Fruit fly (Drosophila melanogaster) whole organism, embryonic: ENCODE data around the gene RpL13.

ENCODE experiments used
- Asciz ChIP-seq: fragments of 200-800 bp; sonication (Bioruptor generic); optimal IDR thresholded peaks from 2 replicates; lab custom pipeline; 2017; ENCODE audit warnings: missing biosample characterization, mild to moderate bottlenecking, missing genetic modification characterization, missing genetic modification reagents
- Atf6 ChIP-seq: fragments of 200-800 bp; sonication (Bioruptor generic); IDR thresholded peaks from 2 replicates; pipeline ENCODE4 v1.3.6; 2022; ENCODE audit warnings: missing biosample characterization, missing genetic modification characterization
- Blimp-1 ChIP-seq: fragments of 200-800 bp; sonication (Bioruptor generic); optimal IDR thresholded peaks from 3 replicates; lab custom pipeline; 2018; ENCODE audit warnings: missing biosample characterization, missing genetic modification characterization, mild to moderate bottlenecking, moderate library complexity, missing genetic modification reagents
- CG10321 ChIP-seq: fragments of 200-800 bp; sonication (Bioruptor generic); IDR thresholded peaks from 2 replicates; pipeline ENCODE4 v1.3.6; 2022; ENCODE audit warnings: missing biosample characterization, missing genetic modification characterization
- CG10366 ChIP-seq: fragments of 200-800 bp; sonication (Bioruptor generic); IDR thresholded peaks from 2 replicates; pipeline ENCODE4 v1.3.6; 2022; ENCODE audit warnings: missing biosample characterization, missing genetic modification characterization
- CG10543 ChIP-seq: fragments of 200-800 bp; sonication (Bioruptor generic); optimal IDR thresholded peaks from 3 replicates; lab custom pipeline; 2017; ENCODE audit warnings: missing biosample characterization, mild to moderate bottlenecking, missing genetic modification characterization, moderate library complexity
- CG11085 ChIP-seq: fragments of 200-800 bp; sonication (Bioruptor generic); IDR thresholded peaks from 2 replicates; pipeline ENCODE4 v1.3.6; 2022; ENCODE audit warnings: missing biosample characterization, missing genetic modification characterization
- CG14667 ChIP-seq: fragments of 200-800 bp; sonication (Bioruptor generic); IDR thresholded peaks from 2 replicates; pipeline ENCODE4 v1.3.6; 2022; ENCODE audit warnings: missing biosample characterization, missing genetic modification characterization
- CG14965 ChIP-seq: fragments of 200-800 bp; sonication (Bioruptor generic); optimal IDR thresholded peaks from 2 replicates; lab custom pipeline; 2016; ENCODE audit warnings: missing biosample characterization, missing genetic modification characterization, borderline replicate concordance
- CG1602 ChIP-seq: fragments of 200-800 bp; sonication (Bioruptor generic); optimal IDR thresholded peaks from 3 replicates; lab custom pipeline; 2016; ENCODE audit warnings: missing biosample characterization, missing genetic modification characterization
- CG16813 ChIP-seq: fragments of 200-800 bp; sonication (Bioruptor generic); IDR thresholded peaks from 3 replicates; pipeline ENCODE4 v1.3.6; 2022; ENCODE audit warnings: missing biosample characterization, missing genetic modification characterization; ENCODE audit not compliant: partially characterized antibody
- CG17568 ChIP-seq: fragments of 200-800 bp; sonication (Bioruptor generic); optimal IDR thresholded peaks from 2 replicates; lab custom pipeline; 2018; ENCODE audit warnings: missing biosample characterization, mild to moderate bottlenecking, missing genetic modification characterization, moderate library complexity
- CG2889 ChIP-seq: fragments of 200-800 bp; sonication (Bioruptor generic); IDR thresholded peaks from 3 replicates; pipeline ENCODE4 v1.3.6; 2022; ENCODE audit warnings: missing biosample characterization, missing genetic modification characterization
- CG4360 ChIP-seq: fragments of 200-800 bp; sonication (Bioruptor generic); IDR thresholded peaks from 2 replicates; pipeline ENCODE4 v1.3.6; 2022; ENCODE audit warnings: missing biosample characterization, missing genetic modification characterization
- CG4707 ChIP-seq: fragments of 200-800 bp; sonication (Bioruptor generic); optimal IDR thresholded peaks from 2 replicates; lab custom pipeline; 2018; ENCODE audit warnings: missing biosample characterization, mild to moderate bottlenecking, missing genetic modification characterization, moderate library complexity
- CG6654 ChIP-seq: fragments of 200-800 bp; sonication (Bioruptor generic); optimal IDR thresholded peaks from 2 replicates; lab custom pipeline; 2017; ENCODE audit warnings: missing biosample characterization, mild to moderate bottlenecking, missing genetic modification characterization
- CG7963 ChIP-seq: fragments of 200-800 bp; sonication (Bioruptor generic); IDR thresholded peaks from 3 replicates; pipeline ENCODE4 v1.3.6; 2022; ENCODE audit warnings: missing biosample characterization, missing genetic modification characterization; ENCODE audit not compliant: partially characterized antibody
- Dip3 ChIP-seq: fragments of 200-800 bp; sonication (Bioruptor generic); optimal IDR thresholded peaks from 3 replicates; lab custom pipeline; 2016; ENCODE audit warnings: missing biosample characterization, missing genetic modification characterization
- Dll ChIP-seq: fragments of 200-800 bp; sonication (Bioruptor generic); IDR thresholded peaks from 4 replicates; pipeline ENCODE4 v1.3.6; 2022; ENCODE audit warnings: missing biosample characterization, missing genetic modification characterization; ENCODE audit not compliant: partially characterized antibody
- Gsc ChIP-seq: fragments of 200-800 bp; sonication (Bioruptor generic); IDR thresholded peaks from 2 replicates; pipeline ENCODE4 v1.3.6; 2022; ENCODE audit warnings: missing biosample characterization, missing genetic modification characterization
- Gug ChIP-seq: fragments of 200-800 bp; sonication (Bioruptor generic); IDR thresholded peaks from 4 replicates; pipeline ENCODE4 v1.3.6; 2022; ENCODE audit warnings: missing biosample characterization, missing genetic modification characterization
- H15 ChIP-seq: fragments of 200-800 bp; sonication (Bioruptor generic); IDR thresholded peaks from 3 replicates; pipeline ENCODE4 v1.3.6; 2022; ENCODE audit warnings: missing biosample characterization, missing genetic modification characterization
- HmgZ ChIP-seq: fragments of 200-800 bp; sonication (Bioruptor generic); optimal IDR thresholded peaks from 2 replicates; lab custom pipeline; 2018; ENCODE audit warnings: missing biosample characterization, mild to moderate bottlenecking, missing genetic modification characterization
- Lim3 ChIP-seq: fragments of 200-800 bp; sonication (Bioruptor generic); IDR thresholded peaks from 2 replicates; pipeline ENCODE4 v1.3.6; 2022; ENCODE audit warnings: missing biosample characterization, missing genetic modification characterization
- MBD-R2 ChIP-seq: fragments of 200-800 bp; sonication (Bioruptor generic); IDR thresholded peaks from 2 replicates; pipeline ENCODE4 v1.3.6; 2022; ENCODE audit warnings: missing biosample characterization, missing genetic modification characterization
- Mrtf ChIP-seq: fragments of 200-800 bp; sonication (Bioruptor generic); IDR thresholded peaks from 3 replicates; pipeline ENCODE4 v1.3.6; 2022; ENCODE audit warnings: missing biosample characterization, missing genetic modification characterization
- Myb ChIP-seq: fragments of 200-800 bp; sonication (Bioruptor generic); optimal IDR thresholded peaks from 2 replicates; lab custom pipeline; 2016; ENCODE audit warnings: missing biosample characterization, missing genetic modification characterization
- Nf-YA ChIP-seq: fragments of 200-800 bp; sonication (Bioruptor generic); IDR thresholded peaks from 2 replicates; pipeline ENCODE4 v1.3.6; 2022; ENCODE audit warnings: missing biosample characterization, missing genetic modification characterization
- Nf-YB ChIP-seq: fragments of 200-800 bp; sonication (Bioruptor generic); optimal IDR thresholded peaks from 3 replicates; lab custom pipeline; 2019; ENCODE audit warnings: missing biosample characterization, mild to moderate bottlenecking, missing genetic modification characterization, moderate library complexity
- Ravus ChIP-seq: fragments of 200-800 bp; sonication (Bioruptor generic); IDR thresholded peaks from 2 replicates; pipeline ENCODE4 v1.3.6; 2022; ENCODE audit warnings: missing biosample characterization, missing genetic modification characterization
- TFAM ChIP-seq: fragments of 200-800 bp; sonication (Bioruptor generic); optimal IDR thresholded peaks from 2 replicates; lab custom pipeline; 2017; ENCODE audit warnings: missing biosample characterization, missing genetic modification characterization, inconsistent platforms
- ato ChIP-seq: fragments of 200-800 bp; sonication (Bioruptor generic); IDR thresholded peaks from 2 replicates; pipeline ENCODE4 v1.3.6; 2022; ENCODE audit warnings: missing biosample characterization, missing genetic modification characterization; ENCODE audit not compliant: partially characterized antibody
- cas ChIP-seq: fragments of 200-800 bp; sonication (Bioruptor generic); IDR thresholded peaks from 2 replicates; pipeline ENCODE4 v1.3.6; 2022; ENCODE audit warnings: missing biosample characterization, missing genetic modification characterization
- croc ChIP-seq: fragments of 200-800 bp; sonication (Bioruptor generic); conservative IDR thresholded peaks from 3 replicates; pipeline ENCODE4 v1.3.6; 2022; ENCODE audit warnings: missing biosample characterization, missing genetic modification characterization
- esg ChIP-seq: fragments of 200-800 bp; sonication (Bioruptor generic); conservative IDR thresholded peaks from 2 replicates; pipeline ENCODE4 v1.3.6; 2022; ENCODE audit warnings: missing biosample characterization, missing genetic modification characterization
- fd64A ChIP-seq: fragments of 200-800 bp; sonication (Bioruptor generic); optimal IDR thresholded peaks from 3 replicates; lab custom pipeline; 2018; ENCODE audit warnings: missing biosample characterization, mild to moderate bottlenecking, missing genetic modification characterization
- gcm2 ChIP-seq: fragments of 200-800 bp; sonication (Bioruptor generic); optimal IDR thresholded peaks from 2 replicates; lab custom pipeline; 2016; ENCODE audit warnings: missing biosample characterization, missing genetic modification characterization
- kni ChIP-seq: fragments of 200-800 bp; sonication (Bioruptor generic); optimal IDR thresholded peaks from 3 replicates; lab custom pipeline; 2017; ENCODE audit warnings: mild to moderate bottlenecking, missing biosample characterization, missing genetic modification reagents, missing genetic modification characterization
- lbe ChIP-seq: fragments of 200-800 bp; sonication (Bioruptor generic); optimal IDR thresholded peaks from 2 replicates; lab custom pipeline; 2016; ENCODE audit warnings: missing biosample characterization, mild to moderate bottlenecking, missing genetic modification characterization
- lola ChIP-seq, 3 experiments: fragments of >200 bp in 2 of 3; fragments of 200-800 bp in 1 of 3; sonication (Bioruptor generic) in 1 of 3; optimal IDR thresholded peaks; 2 replicates each; lab custom pipeline; 2017 to 2019; ENCODE audit warnings: missing biosample characterization in 3 of 3, missing genetic modification characterization in 3 of 3, mild to moderate bottlenecking in 1 of 3, moderate library complexity in 1 of 3
- pfk ChIP-seq: fragments of 200-800 bp; sonication (Bioruptor generic); optimal IDR thresholded peaks from 2 replicates; lab custom pipeline; 2018; ENCODE audit warnings: missing biosample characterization, mild to moderate bottlenecking, missing genetic modification characterization, moderate library complexity
- pros ChIP-seq: fragments of 200-800 bp; sonication (Bioruptor generic); optimal IDR thresholded peaks from 3 replicates; lab custom pipeline; 2019; ENCODE audit warnings: missing biosample characterization, mild to moderate bottlenecking, missing genetic modification characterization, moderate library complexity
- row ChIP-seq: fragments of 200-800 bp; sonication (Bioruptor generic); IDR thresholded peaks from 3 replicates; pipeline ENCODE4 v1.3.6; 2022; ENCODE audit warnings: missing biosample characterization, missing genetic modification characterization
- sc ChIP-seq, 3 experiments: fragments of >200 bp in 2 of 3; fragments of 200-800 bp in 1 of 3; sonication (Bioruptor generic) in 1 of 3; optimal IDR thresholded peaks; 2 replicates in 2 of 3; 3 replicates in 1 of 3; lab custom pipeline; 2017; ENCODE audit warnings: mild to moderate bottlenecking in 1 of 3, missing biosample characterization in 1 of 3, missing genetic modification characterization in 1 of 3, missing genetic modification reagents in 1 of 3
- schlank ChIP-seq: fragments of 200-800 bp; sonication (Bioruptor generic); optimal IDR thresholded peaks from 2 replicates; lab custom pipeline; 2018; ENCODE audit warnings: missing biosample characterization, mild to moderate bottlenecking, missing genetic modification characterization
- sr ChIP-seq: fragments of 200-800 bp; sonication (Bioruptor generic); IDR thresholded peaks from 3 replicates; pipeline ENCODE4 v1.3.6; 2022; ENCODE audit warnings: missing biosample characterization, missing genetic modification characterization
- tx ChIP-seq: fragments of 200-800 bp; sonication (Bioruptor generic); optimal IDR thresholded peaks from 2 replicates; lab custom pipeline; 2016; ENCODE audit warnings: missing biosample characterization, missing genetic modification characterization
- unc-4 ChIP-seq: fragments of 200-800 bp; sonication (Bioruptor generic); IDR thresholded peaks from 2 replicates; pipeline ENCODE4 v1.3.6; 2022; ENCODE audit warnings: missing biosample characterization, missing genetic modification characterization; ENCODE audit not compliant: partially characterized antibody
- vvl ChIP-seq: fragments of 200-800 bp; sonication (Bioruptor generic); IDR thresholded peaks from 2 replicates; pipeline ENCODE4 v1.3.6; 2022; ENCODE audit warnings: missing biosample characterization, missing genetic modification characterization
- wek ChIP-seq: fragments of 200-800 bp; sonication (Bioruptor generic); optimal IDR thresholded peaks from 3 replicates; lab custom pipeline; 2018; ENCODE audit warnings: missing biosample characterization, mild to moderate bottlenecking, missing genetic modification characterization, moderate library complexity

RpL13 gene

DNA sequence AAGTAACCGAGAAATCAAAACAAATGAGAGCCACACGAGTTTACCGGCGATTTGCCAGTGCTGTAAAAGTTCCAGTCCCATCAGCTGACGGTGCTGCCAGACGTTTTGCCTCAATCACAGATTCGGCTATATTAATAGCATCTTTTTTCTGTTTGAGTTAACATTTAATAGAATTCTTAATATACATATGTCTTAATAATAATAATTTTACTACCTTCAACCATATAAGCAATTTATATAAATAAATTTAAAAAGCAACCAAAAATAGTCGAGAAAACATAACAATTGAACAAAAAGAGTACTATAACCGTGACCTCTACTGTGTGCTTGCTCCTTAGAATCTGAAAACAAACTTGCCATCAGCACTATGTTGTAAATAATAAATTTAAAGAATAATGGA lies 13.0 kb upstream of the RpL13 start, which contains the start of the genes CG13126 and CG4709 (continued):
- TF ChIP-seq Lim3 (GFP tag; lab: Robert Waterston, UW) (peak; percentile 50; the same call in 1 of the 2 replicates), Gsc (peak; percentile 64), CG10543 (GFP tag; lab: Kevin White, UChicago) (peak; percentile 63), CG14667 (GFP tag; lab: Robert Waterston, UW) (peak; percentile 84), pros (GFP tag; lab: Kevin White, UChicago) (peak; percentile 23), sc (optimal IDR thresholded peaks at IDR 0.05; lab: Kevin White, UChicago) (no peak), sc (GFP tag; optimal IDR thresholded peaks at IDR 0.05; lab: Kevin White, UChicago) (peak; percentile 82), TFAM (peak; percentile 43), CG4707 (GFP tag; lab: Kevin White, UChicago) (peak; percentile 57), gcm2 (GFP tag; lab: Kevin White, UChicago) (no peak), croc (GFP tag; lab: Robert Waterston, UW) (peak; percentile 87), row (GFP tag; lab: Robert Waterston, UW) (peak; percentile 96), Ravus (GFP tag; lab: Robert Waterston, UW) (peak; percentile 67), ato (no peak), CG1602 (peak; percentile 89), schlank (tag; lab: Kevin White, UChicago) (peak; percentile 24), Nf-YA (GFP tag; lab: Robert Waterston, UW) (peak; percentile 71), Blimp-1 (GFP tag; lab: Kevin White, UChicago) (peak; percentile 94), vvl (GFP tag; lab: Robert Waterston, UW) (peak; percentile 97), Nf-YB (GFP tag; lab: Kevin White, UChicago) (peak; percentile 78), CG4360 (GFP tag; lab: Robert Waterston, UW) (peak; percentile 48), unc-4 (GFP tag; lab: Robert Waterston, UW) (0 out of 2 replicates have a peak, but pooled peaks have one; percentile 25), CG6654 (GFP tag; lab: Kevin White, UChicago) (peak; percentile 73), HmgZ (tag; lab: Kevin White, UChicago) (peak; percentile 85), pfk (GFP tag; lab: Kevin White, UChicago) (no peak), Myb (GFP tag; lab: Kevin White, UChicago) (no peak), wek (GFP tag; lab: Kevin White, UChicago) (no peak), CG14965 (GFP tag; lab: Kevin White, UChicago) (no peak), CG17568 (peak; percentile 85), sr (no peak), H15 (GFP tag; lab: Robert Waterston, UW) (peak; percentile 80), Mrtf (peak; percentile 83), lola (GFP tag; optimal IDR thresholded peaks at IDR 0.05; lab: Kevin White, UChicago) (peak in 1 of 3 experiments; percentile 90), CG16813 (GFP tag; lab: Robert Waterston, UW) (no peak), Dip3 (GFP tag; lab: Kevin White, UChicago) (peak; percentile 52), CG11085 (GFP tag; lab: Robert Waterston, UW) (peak; percentile 77), esg (GFP tag; lab: Robert Waterston, UW) (peak; percentile 88), fd64A (GFP tag; lab: Kevin White, UChicago) (no peak), Dll (no peak), cas (peak; percentile 72), tx (no peak), kni (no peak), CG10366 (GFP tag; lab: Robert Waterston, UW) (peak; percentile 87), lbe (GFP tag; lab: Kevin White, UChicago) (peak; percentile 89), CG10321 (peak; percentile 58), Atf6 (GFP tag; lab: Robert Waterston, UW) (peak; percentile 84), MBD-R2 (GFP tag; lab: Robert Waterston, UW) (peak; percentile 99), Gug (GFP tag; lab: Robert Waterston, UW) (peak; percentile 48; the same call in 2 of the 4 replicates), Asciz (peak; percentile 90), CG7963 (no peak), CG2889 (GFP tag; lab: Robert Waterston, UW) (peak; percentile 74; the same call in 2 of the 3 replicates)
